Worm (Caenorhabditis elegans) whole organism, L3 larva: ENCODE measurements around the gene Y71H2AM.11.

Source experiments
- ZK546.5 ChIP-seq: sonication (generic microtip); optimal IDR thresholded peaks from 2 replicates; lab custom pipeline; 2017; ENCODE audit warnings: missing biosample characterization, missing genetic modification characterization
- aly-2 ChIP-seq: fragments of 150-350 bp; optimal IDR thresholded peaks from 2 replicates; lab custom pipeline; 2014; ENCODE audit warnings: missing biosample characterization, missing genetic modification characterization
- ceh-16 ChIP-seq: sonication (generic microtip); optimal IDR thresholded peaks from 2 replicates; lab custom pipeline; 2017; ENCODE audit warnings: missing biosample characterization, missing genetic modification characterization
- ceh-28 ChIP-seq: fragments of 150-350 bp; optimal IDR thresholded peaks from 2 replicates; lab custom pipeline; 2014; ENCODE audit warnings: missing biosample characterization, missing genetic modification reagents, missing genetic modification characterization
- ceh-82 ChIP-seq: fragments of 150-350 bp; optimal IDR thresholded peaks from 2 replicates; lab custom pipeline; 2014; ENCODE audit warnings: missing biosample characterization, missing genetic modification characterization
- daf-12 ChIP-seq: fragments of 150-350 bp; optimal IDR thresholded peaks from 2 replicates; lab custom pipeline; 2014; ENCODE audit warnings: missing biosample characterization, missing genetic modification reagents, missing genetic modification characterization
- egl-27 ChIP-seq: sonication (generic microtip); optimal IDR thresholded peaks from 4 replicates; lab custom pipeline; 2017; ENCODE audit warnings: missing biosample characterization, missing genetic modification reagents, missing genetic modification characterization
- elt-2 ChIP-seq: sonication (generic microtip); optimal IDR thresholded peaks from 2 replicates; lab custom pipeline; 2016; ENCODE audit warnings: missing genetic modification reagents, mild to moderate bottlenecking, missing genetic modification characterization, missing compliant biosample characterization
- eor-1 ChIP-seq, 2 experiments: fragments of 150-350 bp; optimal IDR thresholded peaks; 2 replicates each; lab custom pipeline; 2014 to 2018; ENCODE audit warnings: missing biosample characterization in 2 of 2, missing genetic modification characterization in 2 of 2
- fkh-10 ChIP-seq: sonication (generic microtip); optimal IDR thresholded peaks from 2 replicates; lab custom pipeline; 2017; ENCODE audit warnings: missing biosample characterization, missing genetic modification reagents, missing genetic modification characterization
- jun-1 ChIP-seq: fragments of 150-350 bp; optimal IDR thresholded peaks from 2 replicates; lab custom pipeline; 2014; ENCODE audit warnings: missing biosample characterization, missing genetic modification reagents, missing genetic modification characterization
- lin-15B ChIP-seq: fragments of 150-350 bp; optimal IDR thresholded peaks from 2 replicates; lab custom pipeline; 2014; ENCODE audit warnings: missing biosample characterization, missing genetic modification characterization
- lsy-12 ChIP-seq: sonication (generic microtip); optimal IDR thresholded peaks from 2 replicates; lab custom pipeline; 2016; ENCODE audit warnings: mild to moderate bottlenecking, missing genetic modification characterization, missing compliant biosample characterization
- nfya-1 ChIP-seq: sonication (generic microtip); optimal IDR thresholded peaks from 2 replicates; lab custom pipeline; 2017; ENCODE audit warnings: missing genetic modification characterization, mild to moderate bottlenecking, missing compliant biosample characterization, antibody characterized with exemption, moderate library complexity; ENCODE audit not compliant: insufficient read depth
- nhr-11 ChIP-seq: fragments of 150-350 bp; optimal IDR thresholded peaks from 2 replicates; lab custom pipeline; 2014; ENCODE audit warnings: missing biosample characterization, missing genetic modification characterization
- nhr-12 ChIP-seq: fragments of 150-350 bp; optimal IDR thresholded peaks from 2 replicates; lab custom pipeline; 2014; ENCODE audit warnings: missing biosample characterization, missing genetic modification characterization
- nhr-23 ChIP-seq: fragments of 150-350 bp; optimal IDR thresholded peaks from 2 replicates; lab custom pipeline; 2014; ENCODE audit warnings: missing biosample characterization, missing genetic modification reagents, missing genetic modification characterization
- nhr-237 ChIP-seq: fragments of 150-350 bp; optimal IDR thresholded peaks from 2 replicates; lab custom pipeline; 2014; ENCODE audit warnings: missing biosample characterization, missing genetic modification characterization
- nhr-25 ChIP-seq: sonication (generic microtip); optimal IDR thresholded peaks from 2 replicates; lab custom pipeline; 2017; ENCODE audit warnings: missing biosample characterization, missing genetic modification characterization
- nhr-67 ChIP-seq: fragments of 150-350 bp; optimal IDR thresholded peaks from 2 replicates; lab custom pipeline; 2014; ENCODE audit warnings: missing biosample characterization, missing genetic modification characterization
- nhr-76 ChIP-seq: fragments of 150-350 bp; sonication (generic microtip); optimal IDR thresholded peaks from 5 replicates; lab custom pipeline; 2014; ENCODE audit warnings: missing biosample characterization, missing genetic modification characterization
- nhr-77 ChIP-seq: fragments of 150-350 bp; optimal IDR thresholded peaks from 2 replicates; lab custom pipeline; 2014; ENCODE audit warnings: missing biosample characterization, missing genetic modification characterization
- pha-4 ChIP-seq: fragments of 150-350 bp; optimal IDR thresholded peaks from 2 replicates; lab custom pipeline; 2014; ENCODE audit warnings: missing biosample characterization, missing genetic modification reagents, missing genetic modification characterization
- pqm-1 ChIP-seq: fragments of 150-350 bp; optimal IDR thresholded peaks from 2 replicates; lab custom pipeline; 2017; ENCODE audit warnings: missing biosample characterization, missing genetic modification characterization, inconsistent platforms
- tbx-2 ChIP-seq: sonication (generic microtip); optimal IDR thresholded peaks from 2 replicates; lab custom pipeline; 2016; ENCODE audit warnings: mild to moderate bottlenecking, missing genetic modification characterization, missing compliant biosample characterization
- ztf-11 ChIP-seq: fragments of 150-350 bp; optimal IDR thresholded peaks from 2 replicates; lab custom pipeline; 2014; ENCODE audit warnings: missing biosample characterization, missing genetic modification characterization
- ztf-4 ChIP-seq: fragments of 150-350 bp; optimal IDR thresholded peaks from 2 replicates; lab custom pipeline; 2014; ENCODE audit warnings: missing biosample characterization, missing genetic modification characterization

Y71H2AM.11 gene

DNA sequence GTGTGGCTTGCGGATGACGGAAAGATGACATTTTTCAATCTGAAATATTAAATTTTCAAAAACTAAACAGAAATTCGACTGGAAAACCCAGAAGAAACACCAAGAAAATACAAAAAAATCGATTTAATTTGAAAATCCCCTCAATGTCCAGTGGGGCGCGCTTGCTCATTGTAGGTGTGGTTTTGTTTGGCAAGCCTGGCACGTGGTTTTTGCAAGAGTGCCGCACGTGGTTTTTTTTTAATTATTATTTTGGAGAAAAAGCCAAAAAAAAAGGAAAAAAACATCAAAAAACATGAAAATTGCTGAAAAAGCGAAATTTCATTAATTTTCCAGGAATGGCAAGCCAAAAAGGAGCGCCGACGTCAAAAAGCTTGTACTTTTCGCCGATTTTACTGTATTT lies 43.7 kb upstream of the Y71H2AM.11 start, which contains the start of gene swsn-3 (continued):
- peak; percentile 56 for TF ChIP-seq elt-2 (tag; lab: Kevin White, UChicago)
- peak; percentile 91 for TF ChIP-seq nhr-23
- TF ChIP-seq aly-2 (tag; lab: Kevin White, UChicago) = no peak
- TF ChIP-seq nhr-11 (tag; lab: Kevin White, UChicago) = no peak

ce11 chrIII:2760726-2761125 lies 35.8 kb upstream of the Y71H2AM.11 start, which contains the start of gene pho-9:
TSS of gene pho-9 (minus strand) at chrIII:2760816.
- TF ChIP-seq elt-2 (tag; lab: Kevin White, UChicago) (peak; percentile 97), aly-2 (tag; lab: Kevin White, UChicago) (no peak), jun-1 (peak; percentile 64), nhr-67 (tag; lab: Kevin White, UChicago) (no peak), pqm-1 (tag; lab: Kevin White, UChicago) (peak; percentile 91), nhr-76 (tag; lab: Kevin White, UChicago) (no peak), lin-15B (tag; lab: Kevin White, UChicago) (no peak), pha-4 (tag; lab: Kevin White, UChicago) (peak; percentile 31), ceh-16 (tag; lab: Kevin White, UChicago) (no peak), nfya-1 (no peak)

DNA sequence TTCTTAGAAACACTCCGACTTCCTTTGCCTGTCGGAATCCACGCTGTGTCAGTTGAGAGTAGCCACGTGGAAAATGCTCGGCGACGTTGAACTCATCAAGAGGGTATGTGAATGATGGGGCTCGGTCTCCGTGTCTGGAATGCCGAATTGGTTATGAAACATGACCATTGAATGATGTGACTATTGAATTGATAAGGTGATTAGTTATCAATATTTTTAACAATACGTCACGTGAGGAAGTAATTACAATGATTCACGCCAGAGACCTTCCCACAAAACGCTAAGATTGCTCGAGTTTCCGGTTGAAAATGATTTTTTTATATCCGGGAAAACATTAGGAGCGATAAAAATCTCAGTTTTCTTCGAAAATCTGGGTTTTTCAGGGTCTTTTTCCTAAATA lies 34.4 kb upstream of the Y71H2AM.11 start:
- TF ChIP-seq elt-2 (tag; lab: Kevin White, UChicago) (peak; percentile 65), ztf-11 (tag; lab: Kevin White, UChicago) (no peak), pqm-1 (tag; lab: Kevin White, UChicago) (peak; percentile 53), nhr-76 (tag; lab: Kevin White, UChicago) (no peak)

DNA sequence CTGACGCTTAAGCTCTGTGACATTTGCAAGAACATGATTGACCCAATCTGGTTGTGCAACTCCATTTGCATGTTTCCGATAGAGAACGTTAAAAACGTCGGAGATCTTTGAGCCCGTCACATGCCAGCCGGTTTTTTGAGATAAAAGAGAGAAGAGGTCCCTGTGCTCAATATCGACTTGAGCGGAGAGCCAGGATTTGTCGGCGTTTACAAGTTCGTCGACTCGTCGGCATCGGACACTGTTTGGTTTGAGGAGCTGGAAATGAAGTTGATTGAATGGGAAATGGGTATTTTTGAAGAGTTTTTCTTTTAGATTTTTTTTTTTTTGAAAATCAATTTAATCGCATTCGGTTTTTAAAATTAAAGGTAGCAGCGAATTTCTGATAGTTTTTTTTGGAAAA lies 33.2 kb upstream of the Y71H2AM.11 start:
- TF ChIP-seq daf-12 (tag; lab: Kevin White, UChicago) (no peak), pqm-1 (tag; lab: Kevin White, UChicago) (no peak), egl-27 (tag; lab: Kevin White, UChicago) (no peak), tbx-2 (tag; lab: Kevin White, UChicago) (no peak), ceh-16 (tag; lab: Kevin White, UChicago) (no peak), ztf-4 (no peak), ceh-82 (tag; lab: Kevin White, UChicago) (no peak), nhr-237 (no peak), nfya-1 (no peak), ceh-28 (tag; lab: Kevin White, UChicago) (no peak), nhr-77 (tag; lab: Kevin White, UChicago) (no peak), ztf-11 (tag; lab: Kevin White, UChicago) (no peak), nhr-12 (tag; lab: Kevin White, UChicago) (no peak), nhr-76 (tag; lab: Kevin White, UChicago) (no peak), fkh-10 (GFP tag; lab: Kevin White, UChicago) (no peak), eor-1 (tag; optimal IDR thresholded peaks at IDR 0.05; lab: Kevin White, UChicago) (no peak)
- TF ChIP-seq, all 47 proteins: peak for 0

DNA sequence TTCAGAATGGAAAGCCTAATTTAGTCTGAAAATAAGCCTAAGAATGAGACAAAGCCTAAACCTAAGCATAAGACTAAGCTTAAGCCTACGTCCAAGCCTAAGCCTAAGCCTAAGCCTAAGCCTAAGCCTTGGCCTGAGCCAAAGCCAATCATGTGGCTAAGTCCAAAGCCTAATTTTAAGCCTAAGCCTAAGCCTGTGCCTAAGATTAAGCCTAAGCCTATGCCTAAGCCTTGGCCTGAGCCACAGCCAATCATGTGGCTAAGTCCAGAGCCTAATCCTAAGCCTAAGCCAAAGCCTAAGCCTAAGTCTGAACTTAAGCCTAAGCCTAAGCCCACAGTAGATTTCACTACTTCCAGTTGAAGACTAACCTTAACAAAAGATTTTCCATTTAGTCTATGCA lies 32.6 kb upstream of the Y71H2AM.11 start:
- TF ChIP-seq lsy-12 (tag; lab: Kevin White, UChicago) = no peak
- TF ChIP-seq aly-2 (tag; lab: Kevin White, UChicago) = no peak
- TF ChIP-seq nhr-237 = no peak
- TF ChIP-seq nhr-11 (tag; lab: Kevin White, UChicago) = no peak
- TF ChIP-seq, all 47 proteins: peak for 0

DNA sequence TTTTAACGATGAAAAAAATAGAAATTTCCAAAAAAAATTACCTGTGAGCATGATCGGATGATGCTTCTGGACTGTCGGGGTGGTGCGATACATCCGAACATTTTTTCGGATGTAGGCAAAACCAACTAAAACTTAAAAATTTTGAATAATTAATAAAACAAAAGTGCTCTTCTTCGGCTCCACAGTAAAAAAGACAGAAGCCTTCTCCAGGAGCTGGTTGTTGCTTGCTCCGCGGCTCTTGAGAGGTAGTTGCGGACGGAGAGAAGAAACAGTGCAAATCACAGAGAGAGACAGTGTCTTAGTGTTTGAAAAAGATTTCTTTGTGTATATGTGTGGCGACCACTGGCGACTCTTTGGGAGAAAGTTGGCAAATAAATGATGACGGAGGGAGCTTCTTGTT lies 31.4 kb upstream of the Y71H2AM.11 start, which contains the start of gene gldi-9:
Gene gldi-9 (minus strand): TSS at position 101 of the 400 bp plus-strand sequence.
- TF ChIP-seq ZK546.5 (tag; lab: Kevin White, UChicago) = no peak
- no peak for TF ChIP-seq nhr-25 (tag; lab: Kevin White, UChicago)
- TF ChIP-seq pha-4 (tag; lab: Kevin White, UChicago) = peak; percentile 33

DNA sequence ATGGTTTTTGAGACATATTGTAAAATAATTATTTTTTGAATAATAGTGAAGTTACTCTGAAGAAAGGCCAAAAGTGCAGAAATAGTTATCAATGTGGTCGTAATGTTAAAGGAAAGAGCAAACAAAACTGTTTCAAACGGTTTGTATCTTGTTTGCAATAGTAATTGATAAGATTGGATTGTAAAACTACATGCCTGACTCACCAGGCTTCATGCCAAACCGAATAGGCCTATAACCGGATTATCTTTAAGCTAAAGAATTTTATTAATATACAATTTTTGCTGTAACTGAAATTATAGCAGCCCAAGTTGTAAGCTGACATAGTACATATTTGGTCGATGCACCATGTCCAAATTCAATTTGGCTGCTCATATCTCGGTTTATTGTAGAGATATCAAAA lies 21.7 kb upstream of the Y71H2AM.11 start, which contains the start of gene Y71H2AM.14:
Gene Y71H2AM.14 (minus strand): TSS at position 101 of the 400 bp plus-strand sequence.
- no peak for TF ChIP-seq ceh-82 (tag; lab: Kevin White, UChicago)
- TF ChIP-seq ceh-16 (tag; lab: Kevin White, UChicago) = no peak
- no peak for TF ChIP-seq nhr-23
- TF ChIP-seq nhr-77 (tag; lab: Kevin White, UChicago) = no peak
- TF ChIP-seq pqm-1 (tag; lab: Kevin White, UChicago) = peak; percentile 33
- TF ChIP-seq nhr-11 (tag; lab: Kevin White, UChicago) = no peak
